Worm (Caenorhabditis elegans) whole organism, L2 larva: Measurements from ENCODE around the gene pro-1.

Experiments
- ZK546.5 ChIP-seq: sonication (generic microtip); optimal IDR thresholded peaks from 2 replicates; lab custom pipeline; 2017; ENCODE audit warnings: missing biosample characterization, missing genetic modification characterization
- dmd-4 ChIP-seq: sonication (generic microtip); optimal IDR thresholded peaks from 2 replicates; lab custom pipeline; 2017; ENCODE audit warnings: missing biosample characterization, missing genetic modification characterization
- egl-27 ChIP-seq: sonication (generic microtip); optimal IDR thresholded peaks from 3 replicates; lab custom pipeline; 2017; ENCODE audit warnings: missing biosample characterization, missing genetic modification reagents, missing genetic modification characterization
- elt-3 ChIP-seq: sonication (generic microtip); optimal IDR thresholded peaks from 2 replicates; lab custom pipeline; 2017; ENCODE audit warnings: missing biosample characterization, missing genetic modification characterization
- lin-39 ChIP-seq: fragments of 150-350 bp; optimal IDR thresholded peaks from 2 replicates; lab custom pipeline; 2014; ENCODE audit warnings: missing biosample characterization, missing genetic modification reagents, missing genetic modification characterization
- mdl-1 ChIP-seq, 2 experiments: fragments of 150-350 bp in 1 of 2; sonication (generic microtip) in 1 of 2; optimal IDR thresholded peaks; 2 replicates each; lab custom pipeline; 2017; ENCODE audit warnings: missing biosample characterization in 2 of 2, missing genetic modification characterization in 2 of 2
- unc-62 ChIP-seq: fragments of 150-350 bp; optimal IDR thresholded peaks from 2 replicates; lab custom pipeline; 2014; ENCODE audit warnings: missing biosample characterization, missing genetic modification reagents, missing genetic modification characterization

DNA sequence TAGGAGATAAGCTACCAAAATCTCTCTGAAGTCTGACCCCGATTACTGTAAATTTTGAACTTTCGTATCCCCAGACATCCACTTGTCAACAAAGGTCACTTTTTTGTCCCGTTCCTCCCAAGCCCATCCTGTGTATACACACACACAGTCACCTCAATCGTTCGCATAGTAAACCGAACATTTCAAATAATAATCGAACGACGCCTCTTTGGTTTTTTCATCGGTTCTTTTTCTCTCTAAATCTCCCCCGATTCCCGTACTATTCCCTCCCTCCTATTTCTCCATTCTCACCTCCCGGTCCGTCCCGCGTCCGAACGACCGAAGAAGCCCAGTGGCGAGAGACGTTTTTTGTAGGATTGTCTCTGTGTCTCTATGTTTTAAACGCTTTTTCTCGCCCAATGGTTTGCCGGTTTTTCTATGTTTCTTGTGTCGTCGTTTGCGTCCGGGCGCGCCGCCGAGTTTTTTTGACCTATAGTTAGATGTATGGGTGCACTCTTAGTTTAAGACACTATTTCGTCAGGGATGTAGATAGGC lies 12.5 kb downstream of the pro-1 start:
- TF ChIP-seq mdl-1 (tag; optimal IDR thresholded peaks at IDR 0.05; lab: Kevin White, UChicago) = no peak
- TF ChIP-seq egl-27 = no peak
- no peak for TF ChIP-seq unc-62 (GFP tag; lab: Kevin White, UChicago)
- TF ChIP-seq elt-3 (tag; lab: Kevin White, UChicago) = no peak
- no peak for TF ChIP-seq dmd-4 (tag; lab: Kevin White, UChicago)
- no peak for TF ChIP-seq lin-39 (tag; lab: Kevin White, UChicago)
- TF ChIP-seq ZK546.5 (tag; lab: Kevin White, UChicago) = no peak
